Fruit fly (Drosophila melanogaster) whole organism, embryonic: Measurements from ENCODE around the gene CG8960.
A peak's percentile ranks its signal among the peaks of the same experiment; 100 is the strongest.

Experiments
- Atf-2 ChIP-seq: fragments of 200-800 bp; sonication (Bioruptor generic); optimal IDR thresholded peaks from 2 replicates; lab custom pipeline; 2016; ENCODE audit warnings: missing biosample characterization, missing genetic modification characterization
- BEAF-32 ChIP-seq: fragments of 200-800 bp; sonication (Bioruptor generic); optimal IDR thresholded peaks from 3 replicates; lab custom pipeline; 2017; ENCODE audit warnings: missing biosample characterization, missing genetic modification characterization, mild to moderate bottlenecking, moderate library complexity, missing genetic modification reagents
- Bteb2 ChIP-seq: fragments of 200-800 bp; sonication (Bioruptor generic); optimal IDR thresholded peaks from 2 replicates; lab custom pipeline; 2016; ENCODE audit warnings: missing biosample characterization, missing genetic modification characterization
- CG11398 ChIP-seq: fragments of 200-800 bp; sonication (Bioruptor generic); optimal IDR thresholded peaks from 2 replicates; lab custom pipeline; 2016; ENCODE audit warnings: missing biosample characterization, missing genetic modification characterization
- CG12155 ChIP-seq: fragments of 200-800 bp; sonication (Bioruptor generic); optimal IDR thresholded peaks from 3 replicates; lab custom pipeline; 2016; ENCODE audit warnings: missing biosample characterization, missing genetic modification characterization
- CG14965 ChIP-seq: fragments of 200-800 bp; sonication (Bioruptor generic); optimal IDR thresholded peaks from 2 replicates; lab custom pipeline; 2016; ENCODE audit warnings: missing biosample characterization, missing genetic modification characterization, borderline replicate concordance
- CG17802 ChIP-seq: fragments of 200-800 bp; sonication (Bioruptor generic); optimal IDR thresholded peaks from 2 replicates; lab custom pipeline; 2018; ENCODE audit warnings: missing biosample characterization, mild to moderate bottlenecking, missing genetic modification characterization, moderate library complexity
- CG18619 ChIP-seq: fragments of 200-800 bp; sonication (Bioruptor generic); optimal IDR thresholded peaks from 3 replicates; lab custom pipeline; 2017; ENCODE audit warnings: missing biosample characterization, mild to moderate bottlenecking, missing genetic modification characterization
- CG2889 ChIP-seq: fragments of 200-800 bp; sonication (Bioruptor generic); IDR thresholded peaks from 3 replicates; pipeline ENCODE4 v1.3.6; 2022; ENCODE audit warnings: missing biosample characterization, missing genetic modification characterization
- CG3065 ChIP-seq: fragments of 200-800 bp; sonication (Bioruptor generic); optimal IDR thresholded peaks from 2 replicates; lab custom pipeline; 2016; ENCODE audit warnings: missing biosample characterization, missing genetic modification characterization
- CG6765 ChIP-seq: fragments of 200-800 bp; sonication (Bioruptor generic); optimal IDR thresholded peaks from 3 replicates; lab custom pipeline; 2017; ENCODE audit warnings: missing biosample characterization, mild to moderate bottlenecking, missing genetic modification characterization
- CG7372 ChIP-seq: fragments of 200-800 bp; sonication (Bioruptor generic); IDR thresholded peaks from 2 replicates; pipeline ENCODE4 v1.3.6; 2022; ENCODE audit warnings: missing biosample characterization, missing genetic modification characterization
- CG7839 ChIP-seq: fragments of 200-800 bp; sonication (Bioruptor generic); optimal IDR thresholded peaks from 3 replicates; lab custom pipeline; 2018; ENCODE audit warnings: missing biosample characterization, mild to moderate bottlenecking, missing genetic modification characterization, moderate library complexity
- CG9609 ChIP-seq: fragments of 200-800 bp; sonication (Bioruptor generic); optimal IDR thresholded peaks from 3 replicates; lab custom pipeline; 2016; ENCODE audit warnings: missing biosample characterization, missing genetic modification characterization
- E2f1 ChIP-seq: fragments of 200-800 bp; sonication (Bioruptor generic); IDR thresholded peaks from 2 replicates; pipeline ENCODE4 v1.3.6; 2022; ENCODE audit warnings: missing biosample characterization, missing genetic modification characterization
- ERR ChIP-seq: fragments of 200-800 bp; sonication (Bioruptor generic); optimal IDR thresholded peaks from 2 replicates; lab custom pipeline; 2016; ENCODE audit warnings: missing biosample characterization, missing genetic modification characterization
- Elba2 ChIP-seq: fragments of 200-800 bp; sonication (Bioruptor generic); optimal IDR thresholded peaks from 3 replicates; lab custom pipeline; 2016; ENCODE audit warnings: missing biosample characterization, missing genetic modification characterization
- HLH4C ChIP-seq: fragments of 200-800 bp; sonication (Bioruptor generic); IDR thresholded peaks from 3 replicates; pipeline ENCODE4 v1.3.6; 2022; ENCODE audit warnings: missing biosample characterization, missing genetic modification characterization; ENCODE audit not compliant: partially characterized antibody
- Hr78 ChIP-seq, 2 experiments: fragments of 200-800 bp in 1 of 2; fragments of >200 bp in 1 of 2; sonication (Bioruptor generic) in 1 of 2; optimal IDR thresholded peaks; 2 replicates each; lab custom pipeline; 2017 to 2019; ENCODE audit warnings: missing biosample characterization in 2 of 2, missing genetic modification characterization in 2 of 2, mild to moderate bottlenecking in 1 of 2, moderate library complexity in 1 of 2
- Jarid2 ChIP-seq: fragments of 200-800 bp; sonication (Bioruptor generic); optimal IDR thresholded peaks from 3 replicates; lab custom pipeline; 2017; ENCODE audit warnings: mild to moderate bottlenecking, missing biosample characterization, missing genetic modification reagents, missing genetic modification characterization
- Mes4 ChIP-seq: fragments of 200-800 bp; sonication (Bioruptor generic); optimal IDR thresholded peaks from 2 replicates; lab custom pipeline; 2016; ENCODE audit warnings: missing biosample characterization, missing genetic modification characterization
- Sin3A ChIP-seq: fragments of >200 bp; optimal IDR thresholded peaks from 2 replicates; lab custom pipeline; 2018
- abd-A ChIP-seq: fragments of 200-800 bp; sonication (Bioruptor generic); optimal IDR thresholded peaks from 3 replicates; lab custom pipeline; 2019; ENCODE audit warnings: missing biosample characterization, mild to moderate bottlenecking, missing genetic modification characterization, moderate library complexity
- ap ChIP-seq: fragments of 200-800 bp; sonication (Bioruptor generic); IDR thresholded peaks from 2 replicates; pipeline ENCODE4 v1.3.6; 2022; ENCODE audit warnings: missing biosample characterization, missing genetic modification characterization
- az2 ChIP-seq: fragments of 200-800 bp; sonication (Bioruptor generic); optimal IDR thresholded peaks from 3 replicates; lab custom pipeline; 2016; ENCODE audit warnings: missing biosample characterization, missing genetic modification characterization
- bab2 ChIP-seq: fragments of 200-800 bp; sonication (Bioruptor generic); optimal IDR thresholded peaks from 2 replicates; lab custom pipeline; 2016; ENCODE audit warnings: missing biosample characterization, missing genetic modification characterization
- bcd ChIP-seq: fragments of 200-800 bp; sonication (Bioruptor generic); optimal IDR thresholded peaks from 2 replicates; lab custom pipeline; 2017; ENCODE audit warnings: missing biosample characterization, mild to moderate bottlenecking, missing genetic modification characterization
- bigmax ChIP-seq: fragments of 200-800 bp; sonication (Bioruptor generic); optimal IDR thresholded peaks from 2 replicates; lab custom pipeline; 2018; ENCODE audit warnings: missing biosample characterization, mild to moderate bottlenecking, missing genetic modification characterization
- cas ChIP-seq: fragments of 200-800 bp; sonication (Bioruptor generic); IDR thresholded peaks from 2 replicates; pipeline ENCODE4 v1.3.6; 2022; ENCODE audit warnings: missing biosample characterization, missing genetic modification characterization
- ci ChIP-seq: fragments of 200-800 bp; sonication (Bioruptor generic); IDR thresholded peaks from 3 replicates; pipeline ENCODE4 v1.3.6; 2022; ENCODE audit warnings: missing biosample characterization, missing genetic modification characterization
- crp ChIP-seq, 2 experiments: fragments of 200-800 bp; sonication (Bioruptor generic); optimal IDR thresholded peaks; 2 replicates in 1 of 2; 3 replicates in 1 of 2; lab custom pipeline; 2017; ENCODE audit warnings: missing biosample characterization in 2 of 2, missing genetic modification characterization in 2 of 2, mild to moderate bottlenecking in 1 of 2, moderate library complexity in 1 of 2
- danr ChIP-seq: fragments of 200-800 bp; sonication (Bioruptor generic); IDR thresholded peaks from 2 replicates; pipeline ENCODE4 v1.3.6; 2022; ENCODE audit warnings: missing biosample characterization, missing genetic modification characterization
- fd96Cb ChIP-seq: fragments of 200-800 bp; sonication (Bioruptor generic); optimal IDR thresholded peaks from 2 replicates; lab custom pipeline; 2018; ENCODE audit warnings: missing biosample characterization, mild to moderate bottlenecking, missing genetic modification characterization, moderate library complexity
- her ChIP-seq: fragments of 200-800 bp; sonication (Bioruptor generic); optimal IDR thresholded peaks from 2 replicates; lab custom pipeline; 2016; ENCODE audit warnings: missing biosample characterization, missing genetic modification characterization
- ind ChIP-seq: fragments of 200-800 bp; sonication (Bioruptor generic); optimal IDR thresholded peaks from 3 replicates; lab custom pipeline; 2016; ENCODE audit warnings: missing biosample characterization, missing genetic modification characterization
- inv ChIP-seq: fragments of 200-800 bp; sonication (Bioruptor generic); IDR thresholded peaks from 2 replicates; pipeline ENCODE4 v1.3.6; 2022; ENCODE audit warnings: missing biosample characterization, missing genetic modification characterization; ENCODE audit not compliant: partially characterized antibody
- lbe ChIP-seq: fragments of 200-800 bp; sonication (Bioruptor generic); optimal IDR thresholded peaks from 2 replicates; lab custom pipeline; 2016; ENCODE audit warnings: missing biosample characterization, mild to moderate bottlenecking, missing genetic modification characterization
- lmd ChIP-seq: fragments of 200-800 bp; sonication (Bioruptor generic); IDR thresholded peaks from 2 replicates; pipeline ENCODE4 v1.3.6; 2022; ENCODE audit warnings: missing biosample characterization, missing genetic modification characterization
- nerfin-1 ChIP-seq: fragments of 200-800 bp; sonication (Bioruptor generic); optimal IDR thresholded peaks from 3 replicates; lab custom pipeline; 2019; ENCODE audit warnings: missing biosample characterization, mild to moderate bottlenecking, missing genetic modification characterization, moderate library complexity
- onecut ChIP-seq: fragments of 200-800 bp; sonication (Bioruptor generic); IDR thresholded peaks from 2 replicates; pipeline ENCODE4 v1.3.6; 2022; ENCODE audit warnings: missing biosample characterization, missing genetic modification characterization
- peb ChIP-seq: fragments of 200-800 bp; sonication (Bioruptor generic); IDR thresholded peaks from 2 replicates; pipeline ENCODE4 v1.3.6; 2022; ENCODE audit warnings: missing biosample characterization, missing genetic modification characterization
- prd ChIP-seq, 3 experiments: fragments of >200 bp in 2 of 3; fragments of 200-800 bp in 1 of 3; sonication (Bioruptor generic) in 1 of 3; optimal IDR thresholded peaks in 2 of 3; IDR thresholded peaks in 1 of 3; 2 replicates in 2 of 3; 3 replicates in 1 of 3; pipeline versions ENCODE4 v1.3.6 to Lab custom; 2017 to 2022; ENCODE audit warnings: missing biosample characterization in 1 of 3, missing genetic modification characterization in 1 of 3
- sens-2 ChIP-seq: fragments of 200-800 bp; sonication (Bioruptor generic); IDR thresholded peaks from 2 replicates; pipeline ENCODE4 v1.3.6; 2022; ENCODE audit warnings: missing biosample characterization, missing genetic modification characterization
- slp2 ChIP-seq: fragments of 200-800 bp; sonication (Bioruptor generic); optimal IDR thresholded peaks from 2 replicates; lab custom pipeline; 2016; ENCODE audit warnings: missing biosample characterization, missing genetic modification characterization
- sr ChIP-seq: fragments of 200-800 bp; sonication (Bioruptor generic); IDR thresholded peaks from 3 replicates; pipeline ENCODE4 v1.3.6; 2022; ENCODE audit warnings: missing biosample characterization, missing genetic modification characterization
- stc ChIP-seq: fragments of 200-800 bp; sonication (Bioruptor generic); IDR thresholded peaks from 2 replicates; pipeline ENCODE4 v1.3.6; 2022; ENCODE audit warnings: missing biosample characterization, missing genetic modification characterization
- tup ChIP-seq: fragments of 200-800 bp; sonication (Bioruptor generic); optimal IDR thresholded peaks from 2 replicates; lab custom pipeline; 2016; ENCODE audit warnings: missing biosample characterization, mild to moderate bottlenecking, missing genetic modification characterization, moderate library complexity
- wek ChIP-seq: fragments of 200-800 bp; sonication (Bioruptor generic); optimal IDR thresholded peaks from 3 replicates; lab custom pipeline; 2018; ENCODE audit warnings: missing biosample characterization, mild to moderate bottlenecking, missing genetic modification characterization, moderate library complexity
- zf30C ChIP-seq: fragments of 200-800 bp; sonication (Bioruptor generic); optimal IDR thresholded peaks from 3 replicates; lab custom pipeline; 2018; ENCODE audit warnings: missing biosample characterization, mild to moderate bottlenecking, missing genetic modification characterization
- zfh2 ChIP-seq: fragments of 200-800 bp; sonication (Bioruptor generic); optimal IDR thresholded peaks from 2 replicates; lab custom pipeline; 2016; ENCODE audit warnings: missing biosample characterization, missing genetic modification characterization

The CG8960 gene

DNA sequence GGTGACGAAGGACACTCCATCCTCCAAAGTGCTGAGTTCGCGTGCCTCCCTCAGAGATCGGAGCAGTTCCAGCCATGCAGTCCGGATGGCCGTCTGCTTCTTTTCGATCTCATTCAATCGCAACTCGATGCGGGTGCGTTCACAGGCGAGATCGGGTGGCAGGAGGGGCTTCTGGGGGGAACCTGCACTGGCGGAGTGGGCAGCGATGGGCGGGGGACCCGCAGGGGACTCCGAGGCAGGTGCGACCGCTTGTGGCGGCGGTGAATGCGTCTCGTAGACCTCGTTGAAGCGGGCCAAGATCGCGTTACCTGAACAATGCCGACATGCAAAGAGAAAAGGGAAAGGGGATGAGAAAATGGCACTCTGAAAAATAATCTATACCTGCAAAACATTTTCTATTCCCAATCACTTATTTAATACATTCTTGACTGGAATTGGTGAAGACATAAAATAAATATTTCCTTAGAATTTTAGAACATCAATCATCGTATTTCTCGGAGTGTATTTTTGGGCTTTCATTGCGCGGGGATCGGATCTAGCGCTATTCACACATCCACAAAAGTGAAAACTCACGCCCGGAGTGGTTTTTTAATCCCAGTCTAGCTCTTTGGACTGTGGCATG is 38.0 kb upstream of the CG8960 start (continued):
- peak; percentile 84 for TF ChIP-seq ci (GFP tag; lab: Robert Waterston, UW)
- no peak for TF ChIP-seq CG2889 (GFP tag; lab: Robert Waterston, UW)
- TF ChIP-seq CG17802 (tag; lab: Kevin White, UChicago), result peak; percentile 31
- TF ChIP-seq bigmax, result no peak
- TF ChIP-seq peb (GFP tag; lab: Robert Waterston, UW), result no peak
- TF ChIP-seq bcd (GFP tag; lab: Kevin White, UChicago), result peak; percentile 42
- TF ChIP-seq BEAF-32 (GFP tag; lab: Kevin White, UChicago), result no peak
- no peak for TF ChIP-seq zf30C (GFP tag; lab: Kevin White, UChicago)
- TF ChIP-seq CG14965 (GFP tag; lab: Kevin White, UChicago), result no peak
- TF ChIP-seq Sin3A (lab: Kevin White, UChicago), result no peak
- no peak for TF ChIP-seq danr (GFP tag; lab: Robert Waterston, UW)
- no peak for TF ChIP-seq ap
- TF ChIP-seq stc, result 0 out of 2 replicates have a peak, but pooled peaks have one; percentile 16
- TF ChIP-seq CG7839 (tag; lab: Kevin White, UChicago), result peak; percentile 66
- peak; percentile 15 for TF ChIP-seq bab2 (GFP tag; lab: Kevin White, UChicago)
- TF ChIP-seq ind (GFP tag; lab: Kevin White, UChicago), result peak; percentile 30
- TF ChIP-seq crp (GFP tag; optimal IDR thresholded peaks at IDR 0.05; lab: Kevin White, UChicago), result no peak
- no peak for TF ChIP-seq cas (GFP tag; lab: Robert Waterston, UW)
- no peak for TF ChIP-seq Atf-2 (GFP tag; lab: Kevin White, UChicago)
- no peak for TF ChIP-seq CG18619 (GFP tag; lab: Kevin White, UChicago)
- no peak for TF ChIP-seq her (GFP tag; lab: Kevin White, UChicago)
- no peak for TF ChIP-seq HLH4C (GFP tag; lab: Robert Waterston, UW)
- no peak for TF ChIP-seq Bteb2
- no peak for TF ChIP-seq CG7372 (GFP tag; lab: Robert Waterston, UW)
- TF ChIP-seq prd (optimal IDR thresholded peaks at IDR 0.05; lab: Kevin White, UChicago), result no peak
- peak; percentile 57; the same call in 1 of the 3 replicates for TF ChIP-seq prd (GFP tag; IDR thresholded peaks at IDR 0.05; lab: Robert Waterston, UW)
- TF ChIP-seq az2, result peak; percentile 35
- TF ChIP-seq slp2 (GFP tag; lab: Kevin White, UChicago), result no peak
- TF ChIP-seq tup (GFP tag; lab: Kevin White, UChicago), result no peak
- TF ChIP-seq Mes4, result no peak
- no peak; the same call in 1 of the 2 replicates for TF ChIP-seq E2f1 (GFP tag; lab: Robert Waterston, UW)
- peak; percentile 4 for TF ChIP-seq CG12155
- no peak for TF ChIP-seq abd-A (tag; lab: Kevin White, UChicago)
- peak; percentile 66 for TF ChIP-seq fd96Cb (tag; lab: Kevin White, UChicago)
- no peak for TF ChIP-seq CG6765 (GFP tag; lab: Kevin White, UChicago)
- peak in 1 of 2 experiments; percentile 77 for TF ChIP-seq Hr78 (GFP tag; optimal IDR thresholded peaks at IDR 0.05; lab: Kevin White, UChicago)
- peak; percentile 54 for TF ChIP-seq nerfin-1 (tag; lab: Kevin White, UChicago)
- no peak for TF ChIP-seq inv (GFP tag; lab: Robert Waterston, UW)
- no peak for TF ChIP-seq Elba2
- no peak for TF ChIP-seq sr
- TF ChIP-seq lmd, result peak; percentile 51; the same call in 1 of the 2 replicates
- no peak for TF ChIP-seq wek (GFP tag; lab: Kevin White, UChicago)
- no peak for TF ChIP-seq lbe (GFP tag; lab: Kevin White, UChicago)
- no peak for TF ChIP-seq ERR (GFP tag; lab: Kevin White, UChicago)
- TF ChIP-seq onecut, result 0 out of 2 replicates have a peak, but pooled peaks have one; percentile 22
- no peak for TF ChIP-seq CG3065 (GFP tag; lab: Kevin White, UChicago)
- no peak for TF ChIP-seq CG9609
- no peak for TF ChIP-seq CG11398 (GFP tag; lab: Kevin White, UChicago)
- TF ChIP-seq sens-2, result peak; percentile 44; the same call in 1 of the 2 replicates
- TF ChIP-seq zfh2 (GFP tag; lab: Kevin White, UChicago), result no peak
- TF ChIP-seq Jarid2 (GFP tag; lab: Kevin White, UChicago), result no peak
